Fruit fly (Drosophila melanogaster) whole organism, wandering third instar larva: ENCODE data around the gene CG4839.

Experiments
- Hnf4 ChIP-seq: fragments of 200-800 bp; sonication (Bioruptor generic); optimal IDR thresholded peaks from 2 replicates; lab custom pipeline; 2016; ENCODE audit warnings: missing biosample characterization, mild to moderate bottlenecking, missing genetic modification characterization
- Sp1 ChIP-seq: fragments of 200-800 bp; sonication (Bioruptor generic); optimal IDR thresholded peaks from 3 replicates; lab custom pipeline; 2019; ENCODE audit warnings: missing biosample characterization, mild to moderate bottlenecking, missing genetic modification characterization, moderate library complexity
- foxo ChIP-seq, 2 experiments: fragments of 200-800 bp; sonication (Bioruptor generic); optimal IDR thresholded peaks; 2 replicates in 1 of 2; 3 replicates in 1 of 2; lab custom pipeline; 2016 to 2017; ENCODE audit warnings: missing biosample characterization in 2 of 2, missing genetic modification characterization in 2 of 2
- fru ChIP-seq: fragments of 200-800 bp; sonication (Bioruptor generic); optimal IDR thresholded peaks from 3 replicates; lab custom pipeline; 2016; ENCODE audit warnings: missing biosample characterization, mild to moderate bottlenecking, missing genetic modification characterization
- h ChIP-seq: fragments of 200-800 bp; sonication (Bioruptor generic); optimal IDR thresholded peaks from 3 replicates; lab custom pipeline; 2016; ENCODE audit warnings: missing biosample characterization, mild to moderate bottlenecking, missing genetic modification characterization
- psq ChIP-seq: fragments of 200-800 bp; sonication (Bioruptor generic); optimal IDR thresholded peaks from 3 replicates; lab custom pipeline; 2017; ENCODE audit warnings: missing biosample characterization, mild to moderate bottlenecking, missing genetic modification characterization, moderate library complexity
- sage ChIP-seq: fragments of 200-800 bp; sonication (Bioruptor generic); optimal IDR thresholded peaks from 2 replicates; lab custom pipeline; 2016; ENCODE audit warnings: missing biosample characterization, mild to moderate bottlenecking, missing genetic modification characterization

DNA sequence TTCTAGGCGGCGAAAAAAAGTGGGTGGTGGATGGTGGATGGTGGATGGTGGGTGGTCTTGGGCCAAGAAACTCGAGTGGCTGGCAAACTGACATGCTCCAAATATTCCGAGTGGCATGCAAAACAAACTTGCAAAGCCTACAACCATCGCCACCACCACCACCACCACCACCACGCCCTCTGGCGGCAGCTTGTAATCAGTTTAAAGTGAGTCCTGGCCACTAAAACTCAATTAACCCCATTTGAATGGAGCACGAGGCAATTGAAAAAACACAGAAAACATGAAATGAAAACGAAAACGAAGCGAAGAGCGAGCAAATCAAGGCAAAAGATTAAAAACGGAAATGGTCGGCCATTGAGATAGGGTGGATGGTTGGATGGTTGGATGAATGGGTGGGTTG lies 20.6 kb upstream of the CG4839 start:
- TF ChIP-seq h (GFP tag; lab: Kevin White, UChicago): no peak
- no peak for TF ChIP-seq foxo (GFP tag; optimal IDR thresholded peaks at IDR 0.05; lab: Kevin White, UChicago)
- no peak for TF ChIP-seq psq (GFP tag; lab: Kevin White, UChicago)
- no peak for TF ChIP-seq fru
- no peak for TF ChIP-seq sage (GFP tag; lab: Kevin White, UChicago)
- no peak for TF ChIP-seq Hnf4 (GFP tag; lab: Kevin White, UChicago)
- TF ChIP-seq Sp1: no peak
